Worm (Caenorhabditis elegans) whole organism, mixed stage, embryonic: Measurements from ENCODE around the gene nspe-4.

Experiments
- M03D4.4 ChIP-seq: sonication (generic microtip); optimal IDR thresholded peaks from 2 replicates; lab custom pipeline; 2017; ENCODE audit warnings: mild to moderate bottlenecking, missing genetic modification characterization, missing compliant biosample characterization
- bed-3 ChIP-seq: fragments of 200-800 bp; sonication (Bioruptor generic); optimal IDR thresholded peaks from 3 replicates; lab custom pipeline; 2018; ENCODE audit warnings: mild to moderate bottlenecking, missing genetic modification characterization, moderate library complexity, missing compliant biosample characterization
- ceh-39 ChIP-seq: fragments of 150-350 bp; optimal IDR thresholded peaks from 2 replicates; lab custom pipeline; 2014; ENCODE audit warnings: missing biosample characterization, missing genetic modification characterization
- ceh-43 ChIP-seq: fragments of 200-800 bp; sonication (Bioruptor generic); optimal IDR thresholded peaks from 2 replicates; lab custom pipeline; 2018; ENCODE audit warnings: mild to moderate bottlenecking, missing genetic modification characterization, moderate library complexity, missing compliant biosample characterization
- ceh-83 ChIP-seq: fragments of 200-800 bp; sonication (Bioruptor generic); optimal IDR thresholded peaks from 2 replicates; lab custom pipeline; 2018; ENCODE audit warnings: mild to moderate bottlenecking, missing genetic modification characterization, missing compliant biosample characterization
- cnd-1 ChIP-seq: fragments of 200-800 bp; sonication (Bioruptor generic); optimal IDR thresholded peaks from 2 replicates; lab custom pipeline; 2018; ENCODE audit warnings: mild to moderate bottlenecking, missing genetic modification characterization, missing compliant biosample characterization
- elt-1 ChIP-seq: sonication (generic microtip); optimal IDR thresholded peaks from 2 replicates; lab custom pipeline; 2017; ENCODE audit warnings: missing genetic modification characterization, mild to moderate bottlenecking, missing compliant biosample characterization, antibody characterized with exemption, moderate library complexity, borderline replicate concordance; ENCODE audit not compliant: insufficient read depth
- elt-3 ChIP-seq: fragments of 150-350 bp; optimal IDR thresholded peaks from 2 replicates; lab custom pipeline; 2014; ENCODE audit warnings: missing biosample characterization, missing genetic modification characterization
- flh-1 ChIP-seq: fragments of 200-800 bp; sonication (Bioruptor generic); optimal IDR thresholded peaks from 2 replicates; lab custom pipeline; 2018; ENCODE audit warnings: mild to moderate bottlenecking, missing genetic modification characterization, moderate library complexity, missing compliant biosample characterization
- ham-2 ChIP-seq: fragments of 200-800 bp; sonication (Bioruptor generic); optimal IDR thresholded peaks from 2 replicates; lab custom pipeline; 2018; ENCODE audit warnings: mild to moderate bottlenecking, missing genetic modification characterization, missing compliant biosample characterization
- lin-32 ChIP-seq: fragments of 200-800 bp; sonication (Bioruptor generic); optimal IDR thresholded peaks from 2 replicates; lab custom pipeline; 2018; ENCODE audit warnings: mild to moderate bottlenecking, missing genetic modification characterization, missing compliant biosample characterization
- lsy-2 ChIP-seq: fragments of 150-350 bp; optimal IDR thresholded peaks from 2 replicates; lab custom pipeline; 2014; ENCODE audit warnings: missing biosample characterization, missing genetic modification characterization
- mab-5 ChIP-seq: fragments of 150-350 bp; optimal IDR thresholded peaks from 2 replicates; lab custom pipeline; 2014; ENCODE audit warnings: missing biosample characterization, missing genetic modification characterization
- mls-2 ChIP-seq: sonication (generic microtip); optimal IDR thresholded peaks from 2 replicates; lab custom pipeline; 2016; ENCODE audit warnings: mild to moderate bottlenecking, missing genetic modification characterization, moderate library complexity, missing compliant biosample characterization
- nhr-2 ChIP-seq: fragments of 150-350 bp; optimal IDR thresholded peaks from 2 replicates; lab custom pipeline; 2014; ENCODE audit warnings: missing biosample characterization, missing genetic modification characterization
- nhr-237 ChIP-seq: fragments of 150-350 bp; optimal IDR thresholded peaks from 2 replicates; lab custom pipeline; 2014; ENCODE audit warnings: missing biosample characterization, missing genetic modification characterization
- nhr-28 ChIP-seq: fragments of 150-350 bp; optimal IDR thresholded peaks from 2 replicates; lab custom pipeline; 2014; ENCODE audit warnings: missing biosample characterization, missing genetic modification characterization
- nhr-76 ChIP-seq: sonication (generic microtip); optimal IDR thresholded peaks from 2 replicates; lab custom pipeline; 2017; ENCODE audit warnings: missing biosample characterization, missing genetic modification characterization
- pha-4 ChIP-seq: fragments of 150-350 bp; optimal IDR thresholded peaks from 2 replicates; lab custom pipeline; 2018; ENCODE audit warnings: missing biosample characterization, missing genetic modification reagents, missing genetic modification characterization
- sem-2 ChIP-seq: fragments of 200-800 bp; sonication (Bioruptor generic); optimal IDR thresholded peaks from 2 replicates; lab custom pipeline; 2018; ENCODE audit warnings: mild to moderate bottlenecking, missing genetic modification characterization, missing compliant biosample characterization
- sptf-1 ChIP-seq: sonication (generic microtip); optimal IDR thresholded peaks from 2 replicates; lab custom pipeline; 2017; ENCODE audit warnings: mild to moderate bottlenecking, missing genetic modification characterization, moderate library complexity, missing compliant biosample characterization
- tbx-8 ChIP-seq: fragments of 200-800 bp; sonication (Bioruptor generic); optimal IDR thresholded peaks from 2 replicates; lab custom pipeline; 2018; ENCODE audit warnings: mild to moderate bottlenecking, missing genetic modification characterization, moderate library complexity, missing compliant biosample characterization
- unc-120 ChIP-seq: sonication (generic microtip); optimal IDR thresholded peaks from 2 replicates; lab custom pipeline; 2017; ENCODE audit warnings: missing genetic modification characterization, missing compliant biosample characterization; ENCODE audit not compliant: poor library complexity, severe bottlenecking
- unc-39 ChIP-seq: fragments of 150-350 bp; optimal IDR thresholded peaks from 2 replicates; lab custom pipeline; 2014; ENCODE audit warnings: missing biosample characterization, missing genetic modification characterization
- unc-62 ChIP-seq: fragments of 150-350 bp; optimal IDR thresholded peaks from 2 replicates; lab custom pipeline; 2014; ENCODE audit warnings: missing biosample characterization, missing genetic modification reagents, missing genetic modification characterization
- zip-8 ChIP-seq: fragments of 150-350 bp; optimal IDR thresholded peaks from 2 replicates; lab custom pipeline; 2014; ENCODE audit warnings: missing biosample characterization, missing genetic modification characterization
- ztf-11 ChIP-seq: fragments of 150-350 bp; optimal IDR thresholded peaks from 2 replicates; lab custom pipeline; 2014; ENCODE audit warnings: missing biosample characterization, missing genetic modification characterization

The nspe-4 gene

ce11 chrII:12626887-12627286 lies 14.6 kb downstream of the nspe-4 start, which contains the start of gene nspe-7:
Gene nspe-7 (plus strand): TSS chrII:12627187.
- TF ChIP-seq ztf-11 (no peak), mls-2 (tag; lab: Kevin White, UChicago) (no peak), M03D4.4 (no peak), nhr-76 (tag; lab: Kevin White, UChicago) (no peak), ceh-43 (GFP tag; lab: Kevin White, UChicago) (no peak), tbx-8 (GFP tag; lab: Kevin White, UChicago) (no peak)

ce11 chrII:12628566-12628965 lies 16.2 kb downstream of the nspe-4 start, which contains the start of gene nspe-5:
Gene nspe-5 (plus strand): TSS chrII:12628866.
- TF ChIP-seq zip-8 = no peak
- no peak for TF ChIP-seq pha-4 (tag; lab: Kevin White, UChicago)
- TF ChIP-seq nhr-28 (tag; lab: Kevin White, UChicago) = no peak
- no peak for TF ChIP-seq mab-5 (tag; lab: Kevin White, UChicago)
- TF ChIP-seq cnd-1 (tag; lab: Kevin White, UChicago) = no peak
- no peak for TF ChIP-seq bed-3
- no peak for TF ChIP-seq sptf-1 (tag; lab: Kevin White, UChicago)
- no peak for TF ChIP-seq elt-1 (tag; lab: Kevin White, UChicago)
- no peak for TF ChIP-seq unc-39

- TF ChIP-seq zip-8 = no peak
- TF ChIP-seq, all 35 proteins: peak for 0
Measured at ce11 chrII:12629387-12629786, 17.1 kb downstream of the nspe-4 start, which contains the start of gene Y38E10A.28. Gene Y38E10A.28 (plus strand): TSS chrII:12629687.

- TF ChIP-seq elt-3 (tag; lab: Kevin White, UChicago) (no peak), mls-2 (tag; lab: Kevin White, UChicago) (no peak), cnd-1 (tag; lab: Kevin White, UChicago) (no peak), nhr-237 (tag; lab: Kevin White, UChicago) (no peak), nhr-2 (no peak), ceh-39 (tag; lab: Kevin White, UChicago) (no peak), ham-2 (no peak), nhr-76 (tag; lab: Kevin White, UChicago) (no peak), unc-120 (tag; lab: Kevin White, UChicago) (no peak), elt-1 (tag; lab: Kevin White, UChicago) (no peak), nhr-28 (tag; lab: Kevin White, UChicago) (no peak), lsy-2 (tag; lab: Kevin White, UChicago) (no peak), ceh-83 (no peak), bed-3 (no peak), sem-2 (no peak)
Measured at ce11 chrII:12630888-12631287, 18.6 kb downstream of the nspe-4 start, which contains the start of gene Y38E10A.34. Gene Y38E10A.34 (plus strand): TSS chrII:12631188.

ce11 chrII:12634749-12635318 lies 22.5 kb downstream of the nspe-4 start, which contains the start of gene Y38E10A.17:
Gene Y38E10A.17 (minus strand): TSS chrII:12634799.
- no peak for TF ChIP-seq M03D4.4
- no peak for TF ChIP-seq ceh-39 (tag; lab: Kevin White, UChicago)
- no peak for TF ChIP-seq ham-2
- TF ChIP-seq elt-1 (tag; lab: Kevin White, UChicago) = no peak
- TF ChIP-seq mls-2 (tag; lab: Kevin White, UChicago) = no peak
- TF ChIP-seq flh-1 (GFP tag; lab: Kevin White, UChicago) = no peak
- TF ChIP-seq sptf-1 (tag; lab: Kevin White, UChicago) = no peak
- no peak for TF ChIP-seq sem-2
- no peak for TF ChIP-seq mab-5 (tag; lab: Kevin White, UChicago)
- no peak for TF ChIP-seq lsy-2 (tag; lab: Kevin White, UChicago)
- TF ChIP-seq ceh-83 = no peak
- TF ChIP-seq lin-32 (GFP tag; lab: Kevin White, UChicago) = no peak

ce11 chrII:12636602-12637001 lies 24.3 kb downstream of the nspe-4 start, which contains the start of gene nhr-234:
Gene nhr-234 (plus strand): TSS chrII:12636678.
- TF ChIP-seq bed-3 = no peak
- TF ChIP-seq nhr-28 (tag; lab: Kevin White, UChicago) = no peak
- TF ChIP-seq unc-62 = no peak
- no peak for TF ChIP-seq tbx-8 (GFP tag; lab: Kevin White, UChicago)
- no peak for TF ChIP-seq zip-8
- TF ChIP-seq, all 35 proteins: peak for 0
